Worm (Caenorhabditis elegans) whole organism, L3 larva: Measurements from ENCODE around the gene D1022.9.

Experiments used
- R02D3.7 ChIP-seq: fragments of 150-350 bp; optimal IDR thresholded peaks from 2 replicates; lab custom pipeline; 2014; ENCODE audit warnings: missing biosample characterization, missing genetic modification characterization
- aly-2 ChIP-seq: fragments of 150-350 bp; optimal IDR thresholded peaks from 2 replicates; lab custom pipeline; 2014; ENCODE audit warnings: missing biosample characterization, missing genetic modification characterization
- ama-1 ChIP-seq: fragments of 150-350 bp; optimal IDR thresholded peaks from 2 replicates; lab custom pipeline; 2018
- ceh-28 ChIP-seq: fragments of 150-350 bp; optimal IDR thresholded peaks from 2 replicates; lab custom pipeline; 2014; ENCODE audit warnings: missing biosample characterization, missing genetic modification reagents, missing genetic modification characterization
- ceh-82 ChIP-seq: fragments of 150-350 bp; optimal IDR thresholded peaks from 2 replicates; lab custom pipeline; 2014; ENCODE audit warnings: missing biosample characterization, missing genetic modification characterization
- ceh-9 ChIP-seq: sonication (generic microtip); optimal IDR thresholded peaks from 2 replicates; lab custom pipeline; 2018; ENCODE audit warnings: missing biosample characterization, missing genetic modification characterization
- egl-27 ChIP-seq: sonication (generic microtip); optimal IDR thresholded peaks from 4 replicates; lab custom pipeline; 2017; ENCODE audit warnings: missing biosample characterization, missing genetic modification reagents, missing genetic modification characterization
- egl-5 ChIP-seq: fragments of 150-350 bp; optimal IDR thresholded peaks from 2 replicates; lab custom pipeline; 2017; ENCODE audit warnings: missing biosample characterization, missing genetic modification reagents, missing genetic modification characterization, inconsistent platforms
- elt-1 ChIP-seq: fragments of 150-350 bp; optimal IDR thresholded peaks from 2 replicates; lab custom pipeline; 2014; ENCODE audit warnings: missing biosample characterization, missing genetic modification characterization
- elt-2 ChIP-seq: sonication (generic microtip); optimal IDR thresholded peaks from 2 replicates; lab custom pipeline; 2016; ENCODE audit warnings: missing genetic modification reagents, mild to moderate bottlenecking, missing genetic modification characterization, missing compliant biosample characterization
- elt-3 ChIP-seq, 3 experiments: fragments of 150-350 bp in 1 of 3; sonication (generic microtip) in 2 of 3; optimal IDR thresholded peaks; 2 replicates in 2 of 3; 4 replicates in 1 of 3; lab custom pipeline; 2014 to 2017; ENCODE audit warnings: missing biosample characterization in 3 of 3, missing genetic modification characterization in 3 of 3
- eor-1 ChIP-seq, 2 experiments: fragments of 150-350 bp; optimal IDR thresholded peaks; 2 replicates each; lab custom pipeline; 2014 to 2018; ENCODE audit warnings: missing biosample characterization in 2 of 2, missing genetic modification characterization in 2 of 2
- fkh-10 ChIP-seq: sonication (generic microtip); optimal IDR thresholded peaks from 2 replicates; lab custom pipeline; 2017; ENCODE audit warnings: missing biosample characterization, missing genetic modification reagents, missing genetic modification characterization
- fkh-2 ChIP-seq: fragments of 150-350 bp; optimal IDR thresholded peaks from 2 replicates; lab custom pipeline; 2014; ENCODE audit warnings: missing biosample characterization, missing genetic modification reagents, missing genetic modification characterization
- jun-1 ChIP-seq: fragments of 150-350 bp; optimal IDR thresholded peaks from 2 replicates; lab custom pipeline; 2014; ENCODE audit warnings: missing biosample characterization, missing genetic modification reagents, missing genetic modification characterization
- lin-39 ChIP-seq: fragments of 150-350 bp; optimal IDR thresholded peaks from 2 replicates; lab custom pipeline; 2018; ENCODE audit warnings: missing biosample characterization, missing genetic modification reagents, missing genetic modification characterization
- lsy-12 ChIP-seq: sonication (generic microtip); optimal IDR thresholded peaks from 2 replicates; lab custom pipeline; 2016; ENCODE audit warnings: mild to moderate bottlenecking, missing genetic modification characterization, missing compliant biosample characterization
- mdl-1 ChIP-seq: fragments of 150-350 bp; optimal IDR thresholded peaks from 2 replicates; lab custom pipeline; 2014; ENCODE audit warnings: missing biosample characterization, missing genetic modification characterization
- mml-1 ChIP-seq: fragments of 150-350 bp; sonication (generic microtip); optimal IDR thresholded peaks from 3 replicates; lab custom pipeline; 2014; ENCODE audit warnings: missing biosample characterization, missing genetic modification characterization
- nfya-1 ChIP-seq: sonication (generic microtip); optimal IDR thresholded peaks from 2 replicates; lab custom pipeline; 2017; ENCODE audit warnings: missing genetic modification characterization, mild to moderate bottlenecking, missing compliant biosample characterization, antibody characterized with exemption, moderate library complexity; ENCODE audit not compliant: insufficient read depth
- nhr-11 ChIP-seq: fragments of 150-350 bp; optimal IDR thresholded peaks from 2 replicates; lab custom pipeline; 2014; ENCODE audit warnings: missing biosample characterization, missing genetic modification characterization
- nhr-12 ChIP-seq: fragments of 150-350 bp; optimal IDR thresholded peaks from 2 replicates; lab custom pipeline; 2014; ENCODE audit warnings: missing biosample characterization, missing genetic modification characterization
- nhr-23 ChIP-seq: fragments of 150-350 bp; optimal IDR thresholded peaks from 2 replicates; lab custom pipeline; 2014; ENCODE audit warnings: missing biosample characterization, missing genetic modification reagents, missing genetic modification characterization
- nhr-237 ChIP-seq: fragments of 150-350 bp; optimal IDR thresholded peaks from 2 replicates; lab custom pipeline; 2014; ENCODE audit warnings: missing biosample characterization, missing genetic modification characterization
- nhr-25 ChIP-seq: sonication (generic microtip); optimal IDR thresholded peaks from 2 replicates; lab custom pipeline; 2017; ENCODE audit warnings: missing biosample characterization, missing genetic modification characterization
- nhr-28 ChIP-seq: fragments of 150-350 bp; optimal IDR thresholded peaks from 2 replicates; lab custom pipeline; 2014; ENCODE audit warnings: missing biosample characterization, missing genetic modification characterization
- nhr-43 ChIP-seq: sonication (generic microtip); optimal IDR thresholded peaks from 2 replicates; lab custom pipeline; 2016; ENCODE audit warnings: mild to moderate bottlenecking, missing genetic modification characterization, missing compliant biosample characterization; ENCODE audit not compliant: poor library complexity, severe bottlenecking
- nhr-76 ChIP-seq: fragments of 150-350 bp; sonication (generic microtip); optimal IDR thresholded peaks from 5 replicates; lab custom pipeline; 2014; ENCODE audit warnings: missing biosample characterization, missing genetic modification characterization
- nhr-77 ChIP-seq: fragments of 150-350 bp; optimal IDR thresholded peaks from 2 replicates; lab custom pipeline; 2014; ENCODE audit warnings: missing biosample characterization, missing genetic modification characterization
- pqm-1 ChIP-seq: fragments of 150-350 bp; optimal IDR thresholded peaks from 2 replicates; lab custom pipeline; 2017; ENCODE audit warnings: missing biosample characterization, missing genetic modification characterization, inconsistent platforms
- sea-2 ChIP-seq: fragments of 150-350 bp; sonication (generic microtip); optimal IDR thresholded peaks from 4 replicates; lab custom pipeline; 2014; ENCODE audit warnings: missing biosample characterization, missing genetic modification reagents, missing genetic modification characterization
- snpc-4 ChIP-seq: fragments of 150-350 bp; optimal IDR thresholded peaks from 2 replicates; lab custom pipeline; 2014; ENCODE audit warnings: missing biosample characterization, missing genetic modification characterization
- zag-1 ChIP-seq: fragments of 150-350 bp; optimal IDR thresholded peaks from 2 replicates; lab custom pipeline; 2014; ENCODE audit warnings: missing biosample characterization, missing genetic modification characterization
- ztf-4 ChIP-seq: fragments of 150-350 bp; optimal IDR thresholded peaks from 2 replicates; lab custom pipeline; 2014; ENCODE audit warnings: missing biosample characterization, missing genetic modification characterization

D1022.9 gene

DNA sequence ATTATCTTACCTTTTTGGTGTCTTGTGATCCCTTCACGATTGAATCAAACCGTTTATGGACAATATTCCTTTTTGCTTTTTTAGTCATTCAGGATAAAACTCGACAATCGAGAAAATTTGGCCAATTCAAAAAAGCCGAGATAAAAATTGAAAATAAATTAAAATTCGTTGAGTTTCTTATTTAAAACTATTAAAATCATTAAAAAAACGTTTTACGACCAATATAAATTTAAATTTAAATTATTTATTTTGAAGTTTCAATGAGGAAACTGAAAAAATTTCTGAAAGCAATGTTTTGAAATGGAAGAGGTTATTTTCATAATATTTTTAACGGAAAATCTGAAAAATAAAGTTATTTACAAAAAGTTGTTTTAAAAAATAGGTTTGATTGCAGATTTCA, 33.8 kb upstream of the D1022.9 start, which contains the start of gene ZK1290.15:
Gene ZK1290.15 (plus strand): TSS at position 301 of the 400 bp plus-strand sequence.
- TF ChIP-seq elt-3 (tag; optimal IDR thresholded peaks at IDR 0.05; lab: Kevin White, UChicago) (no peak), nhr-237 (tag; lab: Kevin White, UChicago) (no peak), nhr-77 (tag; lab: Kevin White, UChicago) (no peak), aly-2 (no peak)
- TF ChIP-seq, all 47 proteins: peak for 0

DNA sequence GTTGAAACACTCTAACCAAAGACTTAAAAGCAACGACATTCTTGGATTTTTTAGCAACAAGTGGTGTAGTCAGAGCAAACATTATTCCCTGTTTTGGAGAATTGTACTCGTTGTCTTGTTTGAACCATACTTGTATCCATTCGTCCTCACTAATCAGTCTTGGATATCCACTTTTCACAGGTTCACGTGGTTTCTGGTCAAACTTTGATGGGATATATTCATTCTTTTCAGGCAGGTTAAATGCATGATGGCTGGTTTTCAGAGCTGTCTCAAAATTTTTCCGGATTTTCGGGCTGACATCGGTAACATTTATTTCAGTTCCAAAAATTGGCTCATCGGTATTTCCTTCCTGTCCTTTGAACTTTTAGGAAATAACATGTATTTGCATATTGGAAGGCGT, 31.9 kb upstream of the D1022.9 start:
- TF ChIP-seq nhr-28 (tag; lab: Kevin White, UChicago) = no peak
- TF ChIP-seq, all 47 proteins: peak for 0

DNA sequence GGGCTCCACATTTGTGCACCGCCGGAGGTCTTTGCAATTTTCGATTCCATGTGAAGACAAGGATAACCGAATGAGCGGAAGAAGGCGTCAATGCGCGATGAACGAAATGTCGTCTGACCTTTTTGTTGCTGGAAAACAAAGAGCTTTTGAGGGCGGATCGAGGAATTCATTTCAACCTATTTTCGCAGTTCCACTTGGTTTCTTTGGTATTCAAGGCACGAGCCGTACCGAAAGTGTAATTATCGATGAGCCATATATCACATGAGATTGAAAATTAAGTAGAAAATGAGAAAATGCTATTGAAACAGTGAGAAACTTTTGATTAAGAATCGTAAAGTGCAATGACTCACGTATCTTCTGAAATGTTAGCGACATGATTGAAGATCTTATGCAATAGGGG, 29.7 kb upstream of the D1022.9 start, which contains the start of gene glb-9:
Gene glb-9 (minus strand): TSS at position 101 of the 400 bp plus-strand sequence.
- TF ChIP-seq aly-2 (no peak), egl-27 (tag; lab: Kevin White, UChicago) (no peak), nhr-76 (tag; lab: Kevin White, UChicago) (no peak), mml-1 (tag; lab: Kevin White, UChicago) (no peak), lin-39 (no peak), ceh-9 (tag; lab: Kevin White, UChicago) (no peak), sea-2 (GFP tag; lab: Kevin White, UChicago) (no peak), elt-2 (no peak), ceh-82 (tag; lab: Kevin White, UChicago) (no peak), egl-5 (no peak), nhr-12 (tag; lab: Kevin White, UChicago) (no peak), nhr-23 (tag; lab: Kevin White, UChicago) (no peak), nhr-77 (tag; lab: Kevin White, UChicago) (no peak), ceh-28 (tag; lab: Kevin White, UChicago) (no peak), nhr-11 (tag; lab: Kevin White, UChicago) (no peak), lsy-12 (tag; lab: Kevin White, UChicago) (no peak), mdl-1 (no peak), pqm-1 (no peak), nhr-25 (tag; lab: Kevin White, UChicago) (no peak)

- TF ChIP-seq mdl-1 (no peak), elt-3 (tag; optimal IDR thresholded peaks at IDR 0.05; lab: Kevin White, UChicago) (no peak), eor-1 (tag; optimal IDR thresholded peaks at IDR 0.05; lab: Kevin White, UChicago) (no peak), nhr-12 (tag; lab: Kevin White, UChicago) (no peak), jun-1 (no peak), nhr-43 (tag; lab: Kevin White, UChicago) (no peak), zag-1 (tag; lab: Kevin White, UChicago) (no peak), nhr-237 (tag; lab: Kevin White, UChicago) (no peak), ztf-4 (tag; lab: Kevin White, UChicago) (no peak), nhr-25 (tag; lab: Kevin White, UChicago) (no peak)
Observed at ce11 chrII:7505005-7505404, 15.5 kb upstream of the D1022.9 start, which contains the start of gene C28F5.1. Gene C28F5.1, plus strand, starts transcription at chrII:7505305.

DNA sequence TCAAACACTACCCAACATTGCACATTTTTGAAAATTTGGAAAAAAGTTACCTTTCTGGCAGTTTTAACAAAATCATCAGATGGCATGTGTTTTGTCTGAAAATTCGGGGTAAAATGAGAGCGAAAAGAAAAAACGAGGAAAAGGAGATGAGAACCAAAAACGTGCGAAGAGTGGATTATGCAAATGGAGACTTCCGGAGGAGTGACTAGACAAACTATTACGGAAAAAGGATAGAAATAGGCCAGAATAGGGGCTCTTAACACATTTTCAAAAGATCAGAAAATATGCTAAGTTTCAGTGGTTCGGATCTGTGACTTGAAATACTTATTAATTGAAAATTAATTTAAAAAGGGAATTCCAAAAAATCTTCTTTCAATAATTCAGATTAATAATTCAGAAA, 9.9 kb upstream of the D1022.9 start, which contains the start of gene srab-14:
Gene srab-14 (minus strand): TSS at position 101 of the 400 bp plus-strand sequence.
- TF ChIP-seq ama-1 (no peak), R02D3.7 (tag; lab: Kevin White, UChicago) (no peak), nhr-77 (tag; lab: Kevin White, UChicago) (no peak), lsy-12 (tag; lab: Kevin White, UChicago) (no peak), fkh-2 (tag; lab: Kevin White, UChicago) (no peak), nfya-1 (tag; lab: Kevin White, UChicago) (no peak), nhr-237 (tag; lab: Kevin White, UChicago) (no peak), snpc-4 (no peak), fkh-10 (GFP tag; lab: Kevin White, UChicago) (no peak), ceh-9 (tag; lab: Kevin White, UChicago) (no peak), elt-1 (tag; lab: Kevin White, UChicago) (no peak), ztf-4 (tag; lab: Kevin White, UChicago) (no peak)
